Worm (Caenorhabditis elegans) whole organism, mixed stage, embryonic: ENCODE measurements around the gene R07B7.9.

Source experiments
- flh-1 ChIP-seq: fragments of 200-800 bp; sonication (Bioruptor generic); optimal IDR thresholded peaks from 2 replicates; lab custom pipeline; 2018; ENCODE audit warnings: mild to moderate bottlenecking, missing genetic modification characterization, moderate library complexity, missing compliant biosample characterization
- ham-2 ChIP-seq: fragments of 200-800 bp; sonication (Bioruptor generic); optimal IDR thresholded peaks from 2 replicates; lab custom pipeline; 2018; ENCODE audit warnings: mild to moderate bottlenecking, missing genetic modification characterization, missing compliant biosample characterization
- lin-13 ChIP-seq: fragments of 150-350 bp; optimal IDR thresholded peaks from 2 replicates; lab custom pipeline; 2014; ENCODE audit warnings: missing biosample characterization, missing genetic modification characterization
- mab-5 ChIP-seq: fragments of 150-350 bp; optimal IDR thresholded peaks from 2 replicates; lab custom pipeline; 2014; ENCODE audit warnings: missing biosample characterization, missing genetic modification characterization
- mep-1 ChIP-seq: fragments of 150-350 bp; optimal IDR thresholded peaks from 2 replicates; lab custom pipeline; 2017; ENCODE audit warnings: missing biosample characterization, missing genetic modification reagents, missing genetic modification characterization, inconsistent platforms
- nhr-237 ChIP-seq: fragments of 150-350 bp; optimal IDR thresholded peaks from 2 replicates; lab custom pipeline; 2014; ENCODE audit warnings: missing biosample characterization, missing genetic modification characterization
- nhr-76 ChIP-seq: sonication (generic microtip); optimal IDR thresholded peaks from 2 replicates; lab custom pipeline; 2017; ENCODE audit warnings: missing biosample characterization, missing genetic modification characterization
- pha-4 ChIP-seq: fragments of 150-350 bp; optimal IDR thresholded peaks from 2 replicates; lab custom pipeline; 2018; ENCODE audit warnings: missing biosample characterization, missing genetic modification reagents, missing genetic modification characterization
- tbx-8 ChIP-seq: fragments of 200-800 bp; sonication (Bioruptor generic); optimal IDR thresholded peaks from 2 replicates; lab custom pipeline; 2018; ENCODE audit warnings: mild to moderate bottlenecking, missing genetic modification characterization, moderate library complexity, missing compliant biosample characterization
- unc-120 ChIP-seq: sonication (generic microtip); optimal IDR thresholded peaks from 2 replicates; lab custom pipeline; 2017; ENCODE audit warnings: missing genetic modification characterization, missing compliant biosample characterization; ENCODE audit not compliant: poor library complexity, severe bottlenecking
- unc-39 ChIP-seq: fragments of 150-350 bp; optimal IDR thresholded peaks from 2 replicates; lab custom pipeline; 2014; ENCODE audit warnings: missing biosample characterization, missing genetic modification characterization
- unc-62 ChIP-seq: fragments of 150-350 bp; optimal IDR thresholded peaks from 2 replicates; lab custom pipeline; 2014; ENCODE audit warnings: missing biosample characterization, missing genetic modification reagents, missing genetic modification characterization
- ztf-11 ChIP-seq: fragments of 150-350 bp; optimal IDR thresholded peaks from 2 replicates; lab custom pipeline; 2014; ENCODE audit warnings: missing biosample characterization, missing genetic modification characterization

DNA sequence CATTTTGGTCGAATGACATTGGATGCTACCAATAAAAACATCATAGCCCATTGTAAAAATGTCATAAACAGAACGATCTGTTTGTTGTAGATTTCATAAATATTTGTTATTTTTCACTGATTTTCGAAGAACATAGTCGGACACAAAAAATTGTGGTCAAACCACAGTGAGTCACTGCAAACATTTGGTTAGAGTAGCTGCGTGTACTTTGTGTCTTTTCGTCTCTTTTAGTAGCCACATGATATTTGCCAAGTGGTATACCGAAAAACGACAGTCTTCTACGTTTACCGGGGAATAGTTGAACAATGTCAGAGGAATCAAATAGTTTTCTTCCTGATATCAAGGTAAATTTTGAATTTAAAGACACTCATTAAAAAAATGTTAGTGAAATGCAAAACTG, 11.6 kb upstream of the R07B7.9 start, which contains the start of gene nhr-206:
- no peak for TF ChIP-seq flh-1 (GFP tag; lab: Kevin White, UChicago)
- no peak for TF ChIP-seq ham-2 (GFP tag; lab: Kevin White, UChicago)
- TF ChIP-seq mep-1 (tag; lab: Kevin White, UChicago) = no peak
- no peak for TF ChIP-seq ztf-11 (tag; lab: Kevin White, UChicago)
- no peak for TF ChIP-seq unc-62 (GFP tag; lab: Kevin White, UChicago)
- no peak for TF ChIP-seq mab-5 (tag; lab: Kevin White, UChicago)
- no peak for TF ChIP-seq nhr-237 (tag; lab: Kevin White, UChicago)
- no peak for TF ChIP-seq unc-39 (tag; lab: Kevin White, UChicago)
- no peak for TF ChIP-seq unc-120
- TF ChIP-seq pha-4 (tag; lab: Kevin White, UChicago) = no peak
- TF ChIP-seq lin-13 (tag; lab: Kevin White, UChicago) = no peak
- no peak for TF ChIP-seq tbx-8 (GFP tag; lab: Kevin White, UChicago)
- TF ChIP-seq nhr-76 (tag; lab: Kevin White, UChicago) = no peak
